Worm (Caenorhabditis elegans): ENCODE data around the gene H25P19.1.

The H25P19.1 gene

ce11 chrV:727484-728351, 40.2 kb downstream of the H25P19.1 start, which contains the start of the genes icl-1 and srh-2:
Gene icl-1 (minus strand): TSS chrV:728004.
Gene srh-2 (plus strand): TSS chrV:728301.
- TF ChIP-seq madf-3 (GFP tag; IDR thresholded peaks at IDR 0.05) (peak; percentile 47; the same call in 1 of the 2 replicates), pbrm-1 (GFP tag; IDR thresholded peaks at IDR 0.05) (0 out of 2 replicates have a peak, but pooled peaks have one; percentile 26), B0336.3 (GFP tag; IDR thresholded peaks at IDR 0.05) (peak; percentile 74; the same call in 1 of the 2 replicates), atf-7 (tag; optimal IDR thresholded peaks at IDR 0.05) (peak; percentile 47), lin-35 (GFP tag; optimal IDR thresholded peaks at IDR 0.05) (no peak), lag-1 (GFP tag; IDR thresholded peaks at IDR 0.05) (0 out of 2 replicates have a peak, but pooled peaks have one; percentile 45), athp-1 (tag; optimal IDR thresholded peaks at IDR 0.05) (peak; percentile 61), zfh-2 (GFP tag; conservative IDR thresholded peaks at IDR 0.05) (peak; percentile 79), sptf-2 (GFP tag; optimal IDR thresholded peaks at IDR 0.05) (peak; percentile 64), zim-3 (tag; optimal IDR thresholded peaks at IDR 0.05) (peak; percentile 45), rcor-1 (GFP tag; IDR thresholded peaks at IDR 0.05) (0 out of 2 replicates have a peak, but pooled peaks have one; percentile 36), bed-2 (GFP tag; IDR thresholded peaks at IDR 0.05) (no peak), ztf-3 (GFP tag; optimal IDR thresholded peaks at IDR 0.05) (peak; percentile 4), B0035.1 (tag; optimal IDR thresholded peaks at IDR 0.05) (peak; percentile 39), snpc-3.4 (tag; optimal IDR thresholded peaks at IDR 0.05) (no peak), D2030.7 (GFP tag; IDR thresholded peaks at IDR 0.05) (no peak), ztf-28 (GFP tag; IDR thresholded peaks at IDR 0.05) (0 out of 2 replicates have a peak, but pooled peaks have one; percentile 46), unc-130 (GFP tag; optimal IDR thresholded peaks at IDR 0.05) (no peak), madf-6 (GFP tag; IDR thresholded peaks at IDR 0.05) (no peak), tlf-1 (GFP tag; optimal IDR thresholded peaks at IDR 0.05) (peak; percentile 21), F52B5.7 (tag; optimal IDR thresholded peaks at IDR 0.05) (peak; percentile 83), lin-54 (GFP tag; optimal IDR thresholded peaks at IDR 0.05) (no peak), hlh-26 (GFP tag; conservative IDR thresholded peaks at IDR 0.05) (0 out of 2 replicates have a peak, but pooled peaks have one; percentile 67), attf-5 (GFP tag; optimal IDR thresholded peaks at IDR 0.05) (no peak), cebp-1 (GFP tag; IDR thresholded peaks at IDR 0.05) (no peak; the same call in 1 of the 2 replicates), cebp-1 (tag; optimal IDR thresholded peaks at IDR 0.05) (peak; percentile 70), mes-4 (tag; optimal IDR thresholded peaks at IDR 0.05) (no peak), F10E7.11 (tag; optimal IDR thresholded peaks at IDR 0.05) (no peak), nhr-80 (tag; optimal IDR thresholded peaks at IDR 0.05) (peak; percentile 13), dpff-1 (tag; optimal IDR thresholded peaks at IDR 0.05) (peak; percentile 68), repo-1 (tag; optimal IDR thresholded peaks at IDR 0.05) (peak; percentile 97), nfyb-1 (GFP tag; IDR thresholded peaks at IDR 0.05) (peak; percentile 68), ztf-25 (GFP tag; IDR thresholded peaks at IDR 0.05) (0 out of 2 replicates have a peak, but pooled peaks have one; percentile 46), rpc-1 (optimal IDR thresholded peaks at IDR 0.05) (no peak), rpc-1 (tag; optimal IDR thresholded peaks at IDR 0.05) (no peak), dox-1 (GFP tag; IDR thresholded peaks at IDR 0.05) (peak; percentile 64), let-526 (GFP tag; IDR thresholded peaks at IDR 0.05) (0 out of 2 replicates have a peak, but pooled peaks have one; percentile 23), madf-10 (tag; optimal IDR thresholded peaks at IDR 0.05) (peak; percentile 43), tbp1 (GFP tag; optimal IDR thresholded peaks at IDR 0.05) (peak; percentile 10), nfya-2 (GFP tag; IDR thresholded peaks at IDR 0.05) (no peak), ZK185.1 (tag; optimal IDR thresholded peaks at IDR 0.05; ENCODE audit: poor library complexity, severe bottlenecking) (peak; percentile 27), Y95B8A.8 (GFP tag; IDR thresholded peaks at IDR 0.05) (peak; percentile 11; the same call in 1 of the 2 replicates), ztf-26 (tag; optimal IDR thresholded peaks at IDR 0.05) (peak; percentile 72), lin-40 (tag; optimal IDR thresholded peaks at IDR 0.05) (peak; percentile 18), B0019.2 (GFP tag; conservative IDR thresholded peaks at IDR 0.05) (0 out of 2 replicates have a peak, but pooled peaks have one; percentile 3), rec-8 (tag; optimal IDR thresholded peaks at IDR 0.05) (peak in 1 of 2 experiments; percentile 41)
